Worm (Caenorhabditis elegans): ENCODE data around the gene K10H10.12.
A peak's percentile ranks its signal among the peaks of the same experiment; 100 is the strongest.

Gene K10H10.12

ce11 chrII:14534000-14534399, 27.9 kb upstream of the K10H10.12 start, which contains the start of gene C04H5.1:
C04H5.1 (plus strand) TSS chrII:14534300.
- no peak for TF ChIP-seq mep-1 (tag; optimal IDR thresholded peaks at IDR 0.05)
- no peak for TF ChIP-seq bed-3 (GFP tag; optimal IDR thresholded peaks at IDR 0.05)

- TF ChIP-seq bed-3 (GFP tag; optimal IDR thresholded peaks at IDR 0.05): peak; percentile 31
- no peak for TF ChIP-seq mab-5 (tag; optimal IDR thresholded peaks at IDR 0.05)
- TF ChIP-seq mls-2 (tag; optimal IDR thresholded peaks at IDR 0.05): peak; percentile 32
- peak; percentile 95 for TF ChIP-seq lsy-2 (tag; optimal IDR thresholded peaks at IDR 0.05)
- TF ChIP-seq lin-13 (tag; optimal IDR thresholded peaks at IDR 0.05): peak; percentile 54
- peak; percentile 40 for TF ChIP-seq M03D4.4 (tag; optimal IDR thresholded peaks at IDR 0.05)
- TF ChIP-seq ceh-43 (GFP tag; optimal IDR thresholded peaks at IDR 0.05): peak; percentile 85
- peak; percentile 31 for TF ChIP-seq unc-120 (tag; optimal IDR thresholded peaks at IDR 0.05; ENCODE audit: poor library complexity, severe bottlenecking)
- TF ChIP-seq nhr-237 (tag; optimal IDR thresholded peaks at IDR 0.05): peak; percentile 61
- peak; percentile 87 for TF ChIP-seq ces-1 (GFP tag; optimal IDR thresholded peaks at IDR 0.05)
- no peak for TF ChIP-seq ham-2 (GFP tag; optimal IDR thresholded peaks at IDR 0.05)
- TF ChIP-seq flh-1 (GFP tag; optimal IDR thresholded peaks at IDR 0.05): no peak
- peak; percentile 20 for TF ChIP-seq mep-1 (tag; optimal IDR thresholded peaks at IDR 0.05)
- peak; percentile 83 for TF ChIP-seq sptf-1 (tag; optimal IDR thresholded peaks at IDR 0.05)
- TF ChIP-seq lin-32 (GFP tag; optimal IDR thresholded peaks at IDR 0.05): peak; percentile 49
- peak; percentile 51 for TF ChIP-seq drap-1 (GFP tag; optimal IDR thresholded peaks at IDR 0.05)
Measured at ce11 chrII:14528233-14528802, 22.2 kb upstream of the K10H10.12 start, which contains the start of the genes F57C2.5 and spat-1. F57C2.5 (minus strand) TSS chrII:14528239. spat-1 (plus strand) TSS chrII:14528752.

ce11 chrII:14527104-14527503, 21.0 kb upstream of the K10H10.12 start:
- TF ChIP-seq bed-3 (GFP tag; optimal IDR thresholded peaks at IDR 0.05) (no peak), blmp-1 (tag; optimal IDR thresholded peaks at IDR 0.05) (no peak), zip-8 (tag; optimal IDR thresholded peaks at IDR 0.05) (no peak), elt-3 (tag; optimal IDR thresholded peaks at IDR 0.05) (no peak), pha-4 (tag; optimal IDR thresholded peaks at IDR 0.05) (no peak), sem-2 (GFP tag; optimal IDR thresholded peaks at IDR 0.05) (no peak), elt-1 (tag; optimal IDR thresholded peaks at IDR 0.05; ENCODE audit: borderline replicate concordance, insufficient read depth) (no peak)

ce11 chrII:14525013-14525412, 18.9 kb upstream of the K10H10.12 start, which contains the start of gene F57C2.4:
F57C2.4 (plus strand) TSS chrII:14525313.
- TF ChIP-seq ceh-39 (tag; optimal IDR thresholded peaks at IDR 0.05) (no peak), nhr-76 (tag; optimal IDR thresholded peaks at IDR 0.05) (no peak), nhr-12 (tag; optimal IDR thresholded peaks at IDR 0.05) (no peak), bed-3 (GFP tag; optimal IDR thresholded peaks at IDR 0.05) (no peak), elt-1 (tag; optimal IDR thresholded peaks at IDR 0.05; ENCODE audit: borderline replicate concordance, insufficient read depth) (no peak), lin-32 (GFP tag; optimal IDR thresholded peaks at IDR 0.05) (no peak), tbx-8 (GFP tag; optimal IDR thresholded peaks at IDR 0.05) (no peak), unc-120 (tag; optimal IDR thresholded peaks at IDR 0.05; ENCODE audit: poor library complexity, severe bottlenecking) (no peak), elt-3 (tag; optimal IDR thresholded peaks at IDR 0.05) (no peak), lin-13 (tag; optimal IDR thresholded peaks at IDR 0.05) (no peak), nhr-28 (tag; optimal IDR thresholded peaks at IDR 0.05) (no peak), mab-5 (tag; optimal IDR thresholded peaks at IDR 0.05) (no peak)

ce11 chrII:14523645-14524223, 17.6 kb upstream of the K10H10.12 start, which contains the start of gene pot-2:
pot-2 (plus strand) TSS chrII:14524173.
- TF ChIP-seq blmp-1 (tag; optimal IDR thresholded peaks at IDR 0.05) (no peak), pha-4 (tag; optimal IDR thresholded peaks at IDR 0.05) (no peak), cnd-1 (tag; optimal IDR thresholded peaks at IDR 0.05) (no peak), zip-8 (tag; optimal IDR thresholded peaks at IDR 0.05) (no peak), hlh-1 (tag; optimal IDR thresholded peaks at IDR 0.05) (no peak), nhr-12 (tag; optimal IDR thresholded peaks at IDR 0.05) (no peak), ceh-83 (GFP tag; optimal IDR thresholded peaks at IDR 0.05) (no peak), flh-1 (GFP tag; optimal IDR thresholded peaks at IDR 0.05) (no peak), snpc-4 (tag; optimal IDR thresholded peaks at IDR 0.05) (no peak), unc-39 (tag; optimal IDR thresholded peaks at IDR 0.05) (no peak), mls-2 (tag; optimal IDR thresholded peaks at IDR 0.05) (no peak)

All from whole organism, mixed stage, embryonic.